Worm (Caenorhabditis elegans): ENCODE measurements around the gene F08G2.4.

The F08G2.4 gene

DNA sequence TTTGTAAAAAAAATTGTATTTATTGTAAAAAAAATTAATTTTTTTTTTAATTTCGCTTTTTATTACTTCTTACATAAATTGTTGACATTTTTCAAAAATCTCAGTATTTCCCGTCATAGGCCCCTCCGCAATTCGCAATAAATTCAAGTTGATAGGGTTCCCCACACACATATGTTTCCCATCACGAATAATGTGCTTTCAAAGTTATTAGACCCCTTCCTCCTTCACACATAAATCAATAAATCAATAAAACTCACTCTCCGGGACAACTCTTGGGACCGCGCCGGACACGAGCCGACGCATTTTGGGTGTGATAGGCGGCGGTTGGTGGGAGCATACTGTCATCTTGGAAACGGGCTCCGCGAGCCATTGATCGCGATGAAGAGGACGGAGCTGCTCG is 9.1 kb downstream of the F08G2.4 start:
- no peak for TF ChIP-seq pes-1 (GFP tag; IDR thresholded peaks at IDR 0.05)
- no peak for TF ChIP-seq hmbx-1 (tag; optimal IDR thresholded peaks at IDR 0.05)
- no peak for TF ChIP-seq scrt-1 (GFP tag; IDR thresholded peaks at IDR 0.05)
- TF ChIP-seq sea-1 (GFP tag; conservative IDR thresholded peaks at IDR 0.05): no peak
- no peak for TF ChIP-seq tra-4 (tag; optimal IDR thresholded peaks at IDR 0.05)
- TF ChIP-seq aly-1 (tag; optimal IDR thresholded peaks at IDR 0.05): no peak
- TF ChIP-seq ceh-36 (tag; optimal IDR thresholded peaks at IDR 0.05): no peak
- TF ChIP-seq ets-7 (tag; optimal IDR thresholded peaks at IDR 0.05): no peak
- TF ChIP-seq flt-1 (GFP tag; IDR thresholded peaks at IDR 0.05): no peak
- TF ChIP-seq ama-1 (optimal IDR thresholded peaks at IDR 0.05): no peak
- TF ChIP-seq F13C5.2 (tag; optimal IDR thresholded peaks at IDR 0.05): no peak
- no peak for TF ChIP-seq B0310.2 (tag; optimal IDR thresholded peaks at IDR 0.05)
- TF ChIP-seq ceh-13 (GFP tag; optimal IDR thresholded peaks at IDR 0.05): no peak
- TF ChIP-seq tbx-11 (GFP tag; IDR thresholded peaks at IDR 0.05): no peak
- TF ChIP-seq hmg-4 (GFP tag; optimal IDR thresholded peaks at IDR 0.05): no peak
- no peak for TF ChIP-seq hnd-1 (tag; optimal IDR thresholded peaks at IDR 0.05)
- no peak for TF ChIP-seq tbx-37 (GFP tag; conservative IDR thresholded peaks at IDR 0.05)

DNA sequence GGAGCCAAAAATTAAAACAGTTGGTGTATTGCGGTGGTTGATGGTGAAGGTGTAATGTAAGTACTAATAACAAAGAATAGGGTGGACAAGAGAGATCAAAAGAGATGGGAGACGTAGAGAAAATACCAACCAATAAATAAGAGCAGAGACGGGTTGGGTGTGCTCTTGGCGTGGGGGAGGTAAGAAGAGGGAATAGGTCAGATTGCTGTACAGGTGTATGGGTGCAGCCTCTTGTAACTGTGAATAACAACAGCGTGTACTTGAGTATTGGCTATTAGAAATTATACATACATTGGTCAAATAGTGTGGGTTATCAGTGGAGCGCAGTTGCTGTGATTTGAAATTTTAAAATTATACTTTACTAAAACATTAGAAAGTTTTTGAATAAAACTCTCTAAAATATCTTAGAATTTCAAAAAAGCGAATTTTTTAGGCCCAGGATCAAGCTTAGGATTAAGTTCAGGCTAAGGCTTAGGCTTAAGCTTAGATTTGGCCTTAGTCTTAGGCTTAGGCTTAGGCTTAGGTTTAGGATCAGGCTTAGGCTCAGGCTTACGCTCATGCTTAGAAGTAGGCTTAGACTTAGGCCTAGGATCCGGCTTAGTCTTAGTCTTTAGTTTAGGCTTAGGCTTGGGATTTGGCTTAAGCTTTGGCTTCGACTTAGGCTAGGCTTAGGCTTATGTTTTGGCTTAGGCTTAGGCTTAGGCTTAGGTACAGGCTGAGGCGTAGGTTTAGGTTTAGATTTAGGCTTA is 10.9 kb downstream of the F08G2.4 start, which contains the start of gene F08G2.7:
Gene F08G2.7, minus strand, starts transcription at position 51 of the 749 bp plus-strand sequence.
- TF ChIP-seq aly-1 (tag; optimal IDR thresholded peaks at IDR 0.05) (peak; percentile 27), ceh-36 (tag; optimal IDR thresholded peaks at IDR 0.05) (peak; percentile 85), ceh-13 (GFP tag; optimal IDR thresholded peaks at IDR 0.05) (no peak)

DNA sequence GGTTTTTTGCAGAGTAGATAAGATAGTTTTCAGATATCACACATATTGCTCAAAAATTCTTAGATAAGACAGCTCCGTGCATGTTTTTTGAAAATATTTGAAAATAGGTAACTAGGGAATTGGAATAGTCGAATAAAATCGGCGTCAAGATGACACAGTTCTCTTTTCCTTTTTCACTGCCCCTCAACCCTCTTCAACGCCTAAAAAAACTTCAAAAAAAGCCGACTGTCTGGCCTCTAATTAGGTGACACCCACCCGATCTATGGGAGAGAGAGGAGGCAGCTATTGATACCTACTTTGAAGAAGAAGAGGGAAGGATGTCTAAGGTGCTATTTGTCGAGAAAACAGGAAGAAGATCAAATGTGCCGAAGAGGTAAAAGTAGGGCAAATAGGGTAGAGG is 11.9 kb downstream of the F08G2.4 start:
- TF ChIP-seq tra-4 (tag; optimal IDR thresholded peaks at IDR 0.05) (no peak), pes-1 (GFP tag; IDR thresholded peaks at IDR 0.05) (no peak), tbx-11 (GFP tag; IDR thresholded peaks at IDR 0.05) (no peak), hmbx-1 (tag; optimal IDR thresholded peaks at IDR 0.05) (no peak), B0310.2 (tag; optimal IDR thresholded peaks at IDR 0.05) (no peak), F13C5.2 (tag; optimal IDR thresholded peaks at IDR 0.05) (no peak), tbx-37 (GFP tag; conservative IDR thresholded peaks at IDR 0.05) (no peak), hmg-4 (GFP tag; optimal IDR thresholded peaks at IDR 0.05) (no peak), hnd-1 (tag; optimal IDR thresholded peaks at IDR 0.05) (no peak), sea-1 (GFP tag; conservative IDR thresholded peaks at IDR 0.05) (no peak), ama-1 (optimal IDR thresholded peaks at IDR 0.05) (no peak), ets-7 (tag; optimal IDR thresholded peaks at IDR 0.05) (no peak), aly-1 (tag; optimal IDR thresholded peaks at IDR 0.05) (no peak), ceh-36 (tag; optimal IDR thresholded peaks at IDR 0.05) (no peak), ceh-13 (GFP tag; optimal IDR thresholded peaks at IDR 0.05) (no peak), scrt-1 (GFP tag; IDR thresholded peaks at IDR 0.05) (no peak), flt-1 (GFP tag; IDR thresholded peaks at IDR 0.05) (no peak)

DNA sequence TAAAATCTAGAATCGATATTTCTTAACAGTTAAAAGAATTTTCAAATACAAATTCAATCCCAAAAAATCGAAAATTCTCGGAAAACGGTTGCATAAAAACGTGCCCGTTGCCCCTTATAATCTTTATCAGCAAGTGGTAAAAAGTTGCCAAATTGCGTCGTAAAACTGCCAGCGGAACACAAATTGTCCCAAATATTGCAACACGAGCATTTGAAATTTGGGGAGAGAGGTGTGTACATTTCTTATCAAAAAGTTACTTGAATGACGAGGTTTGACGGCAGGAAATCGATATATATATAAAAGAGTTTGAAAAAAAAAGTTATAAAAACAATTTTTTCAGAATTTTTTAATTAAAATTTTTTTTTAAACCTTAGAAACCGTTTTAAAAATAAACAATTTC is 15.6 kb downstream of the F08G2.4 start:
- TF ChIP-seq sea-1 (GFP tag; conservative IDR thresholded peaks at IDR 0.05): no peak
- no peak for TF ChIP-seq F13C5.2 (tag; optimal IDR thresholded peaks at IDR 0.05)
- TF ChIP-seq hmg-4 (GFP tag; optimal IDR thresholded peaks at IDR 0.05): no peak
- TF ChIP-seq ceh-13 (GFP tag; optimal IDR thresholded peaks at IDR 0.05): no peak
- no peak for TF ChIP-seq B0310.2 (tag; optimal IDR thresholded peaks at IDR 0.05)
- TF ChIP-seq ets-7 (tag; optimal IDR thresholded peaks at IDR 0.05): no peak
- no peak for TF ChIP-seq tbx-11 (GFP tag; IDR thresholded peaks at IDR 0.05)
- no peak for TF ChIP-seq tra-4 (tag; optimal IDR thresholded peaks at IDR 0.05)
- TF ChIP-seq scrt-1 (GFP tag; IDR thresholded peaks at IDR 0.05): no peak
- no peak for TF ChIP-seq tbx-37 (GFP tag; conservative IDR thresholded peaks at IDR 0.05)
- TF ChIP-seq ama-1 (optimal IDR thresholded peaks at IDR 0.05): no peak
- no peak for TF ChIP-seq hnd-1 (tag; optimal IDR thresholded peaks at IDR 0.05)
- TF ChIP-seq pes-1 (GFP tag; IDR thresholded peaks at IDR 0.05): no peak
- no peak for TF ChIP-seq flt-1 (GFP tag; IDR thresholded peaks at IDR 0.05)
- TF ChIP-seq aly-1 (tag; optimal IDR thresholded peaks at IDR 0.05): no peak
- no peak for TF ChIP-seq ceh-36 (tag; optimal IDR thresholded peaks at IDR 0.05)
- no peak for TF ChIP-seq hmbx-1 (tag; optimal IDR thresholded peaks at IDR 0.05)

DNA sequence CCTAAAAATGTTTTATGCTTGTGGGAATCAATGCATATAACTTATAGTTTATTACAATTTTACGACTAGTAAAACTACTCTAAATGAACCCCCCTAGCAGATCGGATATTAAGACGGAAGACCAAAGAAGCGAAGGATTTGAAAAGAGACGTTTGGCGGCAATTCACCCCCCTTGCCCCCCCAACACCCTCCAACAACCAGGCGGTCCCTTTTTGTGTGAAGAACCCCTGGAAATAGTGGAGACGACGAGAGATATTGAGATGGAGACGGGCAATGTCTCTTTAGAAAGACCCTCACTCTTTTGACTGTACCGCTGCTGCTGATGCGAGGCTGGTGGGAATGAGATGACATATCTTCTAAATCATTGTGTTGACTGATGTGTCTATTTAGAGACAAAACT is 17.0 kb downstream of the F08G2.4 start:
- TF ChIP-seq hmg-4 (GFP tag; optimal IDR thresholded peaks at IDR 0.05): peak; percentile 66
- peak; percentile 41; the same call in 1 of the 2 replicates for TF ChIP-seq flt-1 (GFP tag; IDR thresholded peaks at IDR 0.05)
- no peak for TF ChIP-seq tra-4 (tag; optimal IDR thresholded peaks at IDR 0.05)

DNA sequence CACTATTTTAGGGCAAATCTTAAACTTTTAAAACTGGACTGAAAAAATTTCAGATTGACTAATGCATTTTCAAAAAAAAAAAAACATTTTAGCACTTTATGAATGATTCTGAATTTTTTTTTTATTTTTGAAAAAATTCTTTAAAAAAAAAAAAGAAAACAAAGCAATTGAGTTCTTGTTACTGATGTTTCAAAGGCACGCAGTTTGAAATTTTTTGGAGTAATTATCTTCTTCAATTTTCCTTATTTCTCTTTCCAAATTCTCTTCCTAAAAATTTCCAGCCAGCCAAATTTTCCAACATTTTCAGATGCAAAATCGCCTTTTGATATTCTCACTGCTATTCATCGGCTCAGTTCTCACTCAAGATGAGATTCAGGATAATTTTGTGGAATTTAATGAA is 21.6 kb downstream of the F08G2.4 start, which contains the start of gene F08G2.8:
Gene F08G2.8, plus strand, starts transcription at position 301 of the 400 bp plus-strand sequence.
- TF ChIP-seq ceh-13 (GFP tag; optimal IDR thresholded peaks at IDR 0.05) (no peak), tbx-37 (GFP tag; conservative IDR thresholded peaks at IDR 0.05) (no peak), pes-1 (GFP tag; IDR thresholded peaks at IDR 0.05) (no peak), B0310.2 (tag; optimal IDR thresholded peaks at IDR 0.05) (no peak), F13C5.2 (tag; optimal IDR thresholded peaks at IDR 0.05) (no peak), ceh-36 (tag; optimal IDR thresholded peaks at IDR 0.05) (no peak), aly-1 (tag; optimal IDR thresholded peaks at IDR 0.05) (no peak), hnd-1 (tag; optimal IDR thresholded peaks at IDR 0.05) (no peak)

DNA sequence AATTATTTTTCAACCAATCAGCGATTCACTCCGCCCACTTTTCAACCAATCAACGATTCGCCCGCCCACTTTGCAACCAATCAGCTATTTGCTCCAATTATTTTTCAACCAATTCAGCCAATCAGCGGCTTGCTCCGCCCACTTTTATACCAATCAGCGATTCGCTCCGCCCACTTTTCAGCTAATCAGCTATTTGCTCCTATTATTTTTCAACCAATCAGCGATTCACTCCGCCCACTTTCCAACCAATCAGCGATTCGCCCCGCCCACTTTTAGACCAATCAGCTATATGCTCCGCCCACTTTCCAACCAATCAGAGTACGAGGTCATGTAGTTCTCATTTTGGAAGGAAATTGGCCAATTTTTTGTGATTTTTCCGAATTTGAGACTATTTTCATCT is 24.9 kb downstream of the F08G2.4 start:
- TF ChIP-seq hmbx-1 (tag; optimal IDR thresholded peaks at IDR 0.05) (no peak), tbx-37 (GFP tag; conservative IDR thresholded peaks at IDR 0.05) (no peak), sea-1 (GFP tag; conservative IDR thresholded peaks at IDR 0.05) (no peak), flt-1 (GFP tag; IDR thresholded peaks at IDR 0.05) (no peak), tbx-11 (GFP tag; IDR thresholded peaks at IDR 0.05) (no peak), scrt-1 (GFP tag; IDR thresholded peaks at IDR 0.05) (no peak), pes-1 (GFP tag; IDR thresholded peaks at IDR 0.05) (no peak), ceh-36 (tag; optimal IDR thresholded peaks at IDR 0.05) (no peak), tra-4 (tag; optimal IDR thresholded peaks at IDR 0.05) (no peak), hmg-4 (GFP tag; optimal IDR thresholded peaks at IDR 0.05) (no peak), F13C5.2 (tag; optimal IDR thresholded peaks at IDR 0.05) (no peak), hnd-1 (tag; optimal IDR thresholded peaks at IDR 0.05) (no peak), ets-7 (tag; optimal IDR thresholded peaks at IDR 0.05) (no peak), aly-1 (tag; optimal IDR thresholded peaks at IDR 0.05) (no peak), ama-1 (optimal IDR thresholded peaks at IDR 0.05) (no peak), ceh-13 (GFP tag; optimal IDR thresholded peaks at IDR 0.05) (no peak), B0310.2 (tag; optimal IDR thresholded peaks at IDR 0.05) (no peak)

All from whole organism, early embryonic.